Fruit fly (Drosophila melanogaster) whole organism, embryonic: ENCODE data around the gene CIA30.
A peak's percentile ranks its signal among the peaks of the same experiment; 100 is the strongest.

ENCODE experiments used
- Awh ChIP-seq: fragments of 200-800 bp; sonication (Bioruptor generic); IDR thresholded peaks from 2 replicates; pipeline ENCODE4, ENCODE4 v1.3.6; 2022; ENCODE audit warnings: missing biosample characterization, missing genetic modification characterization
- CG10321 ChIP-seq: fragments of 200-800 bp; sonication (Bioruptor generic); IDR thresholded peaks from 2 replicates; pipeline ENCODE4 v1.3.6; 2022; ENCODE audit warnings: missing biosample characterization, missing genetic modification characterization
- CG10366 ChIP-seq: fragments of 200-800 bp; sonication (Bioruptor generic); IDR thresholded peaks from 2 replicates; pipeline ENCODE4 v1.3.6; 2022; ENCODE audit warnings: missing biosample characterization, missing genetic modification characterization
- CG11398 ChIP-seq: fragments of 200-800 bp; sonication (Bioruptor generic); optimal IDR thresholded peaks from 2 replicates; lab custom pipeline; 2016; ENCODE audit warnings: missing biosample characterization, missing genetic modification characterization
- CG11695 ChIP-seq: fragments of 200-800 bp; sonication (Bioruptor generic); IDR thresholded peaks from 3 replicates; pipeline ENCODE4 v1.3.6; 2022; ENCODE audit warnings: missing biosample characterization, missing genetic modification characterization
- CG13424 ChIP-seq: fragments of 200-800 bp; sonication (Bioruptor generic); optimal IDR thresholded peaks from 2 replicates; lab custom pipeline; 2019; ENCODE audit warnings: missing biosample characterization, mild to moderate bottlenecking, missing genetic modification characterization, moderate library complexity
- CG14014 ChIP-seq: fragments of 200-800 bp; sonication (Bioruptor generic); IDR thresholded peaks from 2 replicates; pipeline ENCODE4 v1.3.6; 2022; ENCODE audit warnings: missing biosample characterization, missing genetic modification characterization
- CG2678 ChIP-seq: fragments of 200-800 bp; sonication (Bioruptor generic); optimal IDR thresholded peaks from 3 replicates; lab custom pipeline; 2019; ENCODE audit warnings: missing biosample characterization, mild to moderate bottlenecking, missing genetic modification characterization, moderate library complexity
- CG32532 ChIP-seq: fragments of 200-800 bp; sonication (Bioruptor generic); IDR thresholded peaks from 2 replicates; pipeline ENCODE4 v1.3.6; 2022; ENCODE audit warnings: missing biosample characterization, missing genetic modification characterization
- CG5245 ChIP-seq: fragments of 200-800 bp; sonication (Bioruptor generic); optimal IDR thresholded peaks from 3 replicates; lab custom pipeline; 2016; ENCODE audit warnings: missing biosample characterization, missing genetic modification characterization
- CG6854 ChIP-seq: fragments of 200-800 bp; sonication (Bioruptor generic); optimal IDR thresholded peaks from 3 replicates; lab custom pipeline; 2017; ENCODE audit warnings: missing biosample characterization, mild to moderate bottlenecking, missing genetic modification characterization
- CG7372 ChIP-seq: fragments of 200-800 bp; sonication (Bioruptor generic); IDR thresholded peaks from 2 replicates; pipeline ENCODE4 v1.3.6; 2022; ENCODE audit warnings: missing biosample characterization, missing genetic modification characterization
- CG8089 ChIP-seq: fragments of 200-800 bp; sonication (Bioruptor generic); optimal IDR thresholded peaks from 3 replicates; lab custom pipeline; 2016; ENCODE audit warnings: missing biosample characterization, missing genetic modification characterization
- CG8281 ChIP-seq: fragments of 200-800 bp; sonication (Bioruptor generic); optimal IDR thresholded peaks from 2 replicates; lab custom pipeline; 2018; ENCODE audit warnings: missing biosample characterization, mild to moderate bottlenecking, missing genetic modification characterization, moderate library complexity
- CG8290 ChIP-seq, 3 experiments: fragments of 200-800 bp; sonication (Bioruptor generic); optimal IDR thresholded peaks; 2 replicates each; lab custom pipeline; 2016 to 2019; ENCODE audit warnings: missing biosample characterization in 3 of 3, missing genetic modification characterization in 3 of 3, mild to moderate bottlenecking in 2 of 3, moderate library complexity in 1 of 3
- CG9932 ChIP-seq: fragments of 200-800 bp; sonication (Bioruptor generic); IDR thresholded peaks from 2 replicates; pipeline ENCODE4 v1.3.6; 2022; ENCODE audit warnings: missing biosample characterization, missing genetic modification characterization
- CHES-1-like ChIP-seq: fragments of 200-800 bp; sonication (Bioruptor generic); optimal IDR thresholded peaks from 2 replicates; lab custom pipeline; 2016; ENCODE audit warnings: missing biosample characterization, missing genetic modification characterization
- CTCF ChIP-seq: fragments of 200-800 bp; sonication (Bioruptor generic); optimal IDR thresholded peaks from 2 replicates; lab custom pipeline; 2017; ENCODE audit warnings: missing biosample characterization, mild to moderate bottlenecking, missing genetic modification characterization, moderate library complexity
- CkIIα-i1 ChIP-seq: fragments of 200-800 bp; sonication (Bioruptor generic); IDR thresholded peaks from 2 replicates; pipeline ENCODE4 v1.3.6; 2022; ENCODE audit warnings: missing biosample characterization, missing genetic modification characterization
- D ChIP-seq, 2 experiments: fragments of 200-800 bp in 1 of 2; fragments of >200 bp in 1 of 2; sonication (Bioruptor generic) in 1 of 2; optimal IDR thresholded peaks; 2 replicates in 1 of 2; 3 replicates in 1 of 2; lab custom pipeline; 2017; ENCODE audit warnings: mild to moderate bottlenecking in 1 of 2, missing biosample characterization in 1 of 2, missing genetic modification characterization in 1 of 2, missing genetic modification reagents in 1 of 2
- Dbx ChIP-seq: fragments of 200-800 bp; sonication (Bioruptor generic); IDR thresholded peaks from 3 replicates; pipeline ENCODE4 v1.3.6; 2022; ENCODE audit warnings: missing biosample characterization, missing genetic modification characterization
- Dll ChIP-seq: fragments of 200-800 bp; sonication (Bioruptor generic); IDR thresholded peaks from 4 replicates; pipeline ENCODE4 v1.3.6; 2022; ENCODE audit warnings: missing biosample characterization, missing genetic modification characterization; ENCODE audit not compliant: partially characterized antibody
- E2f2 ChIP-seq: fragments of 200-800 bp; sonication (Bioruptor generic); IDR thresholded peaks from 2 replicates; pipeline ENCODE4 v1.3.6; 2022; ENCODE audit warnings: missing biosample characterization, missing genetic modification characterization
- HmgZ ChIP-seq: fragments of 200-800 bp; sonication (Bioruptor generic); optimal IDR thresholded peaks from 2 replicates; lab custom pipeline; 2018; ENCODE audit warnings: missing biosample characterization, mild to moderate bottlenecking, missing genetic modification characterization
- Hmr ChIP-seq: fragments of 200-800 bp; sonication (Bioruptor generic); optimal IDR thresholded peaks from 3 replicates; lab custom pipeline; 2017; ENCODE audit warnings: mild to moderate bottlenecking, missing biosample characterization, missing genetic modification reagents, missing genetic modification characterization
- Hr51 ChIP-seq, 2 experiments: fragments of 200-800 bp; sonication (Bioruptor generic); optimal IDR thresholded peaks; 2 replicates in 1 of 2; 3 replicates in 1 of 2; lab custom pipeline; 2016 to 2018; ENCODE audit warnings: missing biosample characterization in 2 of 2, missing genetic modification characterization in 2 of 2, mild to moderate bottlenecking in 1 of 2, moderate library complexity in 1 of 2
- PHDP ChIP-seq: fragments of 200-800 bp; sonication (Bioruptor generic); optimal IDR thresholded peaks from 3 replicates; lab custom pipeline; 2018; ENCODE audit warnings: missing biosample characterization, mild to moderate bottlenecking, missing genetic modification characterization, moderate library complexity
- Tbp ChIP-seq: fragments of >200 bp; optimal IDR thresholded peaks from 2 replicates; lab custom pipeline; 2018; ENCODE audit warnings: missing biosample characterization, missing genetic modification characterization
- abd-A ChIP-seq: fragments of 200-800 bp; sonication (Bioruptor generic); optimal IDR thresholded peaks from 3 replicates; lab custom pipeline; 2019; ENCODE audit warnings: missing biosample characterization, mild to moderate bottlenecking, missing genetic modification characterization, moderate library complexity
- ap ChIP-seq: fragments of 200-800 bp; sonication (Bioruptor generic); IDR thresholded peaks from 2 replicates; pipeline ENCODE4 v1.3.6; 2022; ENCODE audit warnings: missing biosample characterization, missing genetic modification characterization
- bbx ChIP-seq: fragments of 200-800 bp; sonication (Bioruptor generic); IDR thresholded peaks from 2 replicates; pipeline ENCODE4 v1.3.6; 2022; ENCODE audit warnings: missing biosample characterization, missing genetic modification characterization; ENCODE audit not compliant: partially characterized antibody
- chm ChIP-seq: fragments of 200-800 bp; sonication (Bioruptor generic); IDR thresholded peaks from 2 replicates; pipeline ENCODE4 v1.3.6; 2022; ENCODE audit warnings: missing biosample characterization, missing genetic modification characterization
- crp ChIP-seq, 2 experiments: fragments of 200-800 bp; sonication (Bioruptor generic); optimal IDR thresholded peaks; 2 replicates in 1 of 2; 3 replicates in 1 of 2; lab custom pipeline; 2017; ENCODE audit warnings: missing biosample characterization in 2 of 2, missing genetic modification characterization in 2 of 2, mild to moderate bottlenecking in 1 of 2, moderate library complexity in 1 of 2
- da ChIP-seq: fragments of 200-800 bp; sonication (Bioruptor generic); optimal IDR thresholded peaks from 2 replicates; lab custom pipeline; 2016; ENCODE audit warnings: missing biosample characterization, missing genetic modification characterization
- dpn ChIP-seq, 2 experiments: fragments of 200-800 bp; sonication (Bioruptor generic); optimal IDR thresholded peaks; 3 replicates each; lab custom pipeline; 2016; ENCODE audit warnings: missing biosample characterization in 2 of 2, missing genetic modification characterization in 2 of 2
- ewg ChIP-seq: fragments of 200-800 bp; sonication (Bioruptor generic); optimal IDR thresholded peaks from 3 replicates; lab custom pipeline; 2017; ENCODE audit warnings: mild to moderate bottlenecking, missing biosample characterization, missing genetic modification reagents, missing genetic modification characterization
- fru ChIP-seq: fragments of >200 bp; optimal IDR thresholded peaks from 2 replicates; lab custom pipeline; 2017
- ftz-f1 ChIP-seq: fragments of 200-800 bp; sonication (Bioruptor generic); optimal IDR thresholded peaks from 2 replicates; lab custom pipeline; 2016; ENCODE audit warnings: missing biosample characterization, missing genetic modification characterization
- gcm ChIP-seq: fragments of 200-800 bp; sonication (Bioruptor generic); optimal IDR thresholded peaks from 2 replicates; lab custom pipeline; 2019; ENCODE audit warnings: missing biosample characterization, mild to moderate bottlenecking, missing genetic modification characterization, moderate library complexity
- gem ChIP-seq: fragments of 200-800 bp; sonication (Bioruptor generic); optimal IDR thresholded peaks from 2 replicates; lab custom pipeline; 2019; ENCODE audit warnings: missing biosample characterization, mild to moderate bottlenecking, missing genetic modification characterization, moderate library complexity
- mld ChIP-seq: fragments of 200-800 bp; sonication (Bioruptor generic); IDR thresholded peaks from 3 replicates; pipeline ENCODE4 v1.3.6; 2022; ENCODE audit warnings: missing biosample characterization, missing genetic modification characterization; ENCODE audit not compliant: partially characterized antibody
- nom ChIP-seq: fragments of 200-800 bp; sonication (Bioruptor generic); optimal IDR thresholded peaks from 2 replicates; lab custom pipeline; 2017; ENCODE audit warnings: missing biosample characterization, missing genetic modification characterization, mild to moderate bottlenecking, moderate library complexity, missing genetic modification reagents
- pan ChIP-seq, 4 experiments: fragments of >200 bp in 3 of 4; fragments of 200-800 bp in 1 of 4; sonication (Bioruptor generic) in 1 of 4; optimal IDR thresholded peaks in 3 of 4; IDR thresholded peaks in 1 of 4; 2 replicates each; pipeline versions ENCODE4 v1.3.6 to Lab custom; 2017 to 2022; ENCODE audit warnings: missing biosample characterization in 2 of 4, missing genetic modification characterization in 2 of 4, mixed read lengths in 1 of 4
- pho ChIP-seq: fragments of 200-800 bp; sonication (Bioruptor generic); optimal IDR thresholded peaks from 2 replicates; lab custom pipeline; 2016; ENCODE audit warnings: missing biosample characterization, missing genetic modification characterization
- sisA ChIP-seq: fragments of 200-800 bp; sonication (Bioruptor generic); IDR thresholded peaks from 2 replicates; pipeline ENCODE4 v1.3.6; 2022; ENCODE audit warnings: missing biosample characterization, missing genetic modification characterization
- unpg ChIP-seq: fragments of 200-800 bp; sonication (Bioruptor generic); optimal IDR thresholded peaks from 3 replicates; lab custom pipeline; 2018; ENCODE audit warnings: missing biosample characterization, mild to moderate bottlenecking, missing genetic modification characterization, moderate library complexity
- z ChIP-seq: fragments of 200-800 bp; sonication (Bioruptor generic); IDR thresholded peaks from 3 replicates; pipeline ENCODE4 v1.3.6; 2022; ENCODE audit warnings: missing biosample characterization, missing genetic modification characterization
- zf30C ChIP-seq: fragments of 200-800 bp; sonication (Bioruptor generic); optimal IDR thresholded peaks from 3 replicates; lab custom pipeline; 2018; ENCODE audit warnings: missing biosample characterization, mild to moderate bottlenecking, missing genetic modification characterization

CIA30 gene

dm6 chr3R:29774360-29775193 is 37.8 kb downstream of the CIA30 start (continued):
- TF ChIP-seq zf30C (no peak), D (optimal IDR thresholded peaks at IDR 0.05; lab: Kevin White, UChicago) (peak; percentile 87), D (GFP tag; optimal IDR thresholded peaks at IDR 0.05; lab: Kevin White, UChicago) (no peak), fru (lab: Kevin White, UChicago) (no peak), CG10366 (GFP tag; lab: Robert Waterston, UW) (no peak), ewg (GFP tag; lab: Kevin White, UChicago) (no peak), CG13424 (tag; lab: Kevin White, UChicago) (no peak), CTCF (GFP tag; lab: Kevin White, UChicago) (no peak), PHDP (peak; percentile 4), Hr51 (GFP tag; optimal IDR thresholded peaks at IDR 0.05; lab: Kevin White, UChicago) (no peak), nom (GFP tag; lab: Kevin White, UChicago) (peak; percentile 23), pan (optimal IDR thresholded peaks at IDR 0.05; lab: Kevin White, UChicago) (no peak), pan (GFP tag; optimal IDR thresholded peaks at IDR 0.05 in 1 of 2, IDR thresholded peaks at IDR 0.05 in 1 of 2) (peak in 1 of 2 experiments; percentile 34), crp (GFP tag; optimal IDR thresholded peaks at IDR 0.05; lab: Kevin White, UChicago) (no peak), abd-A (tag; lab: Kevin White, UChicago) (peak; percentile 76), Dll (GFP tag; lab: Robert Waterston, UW) (peak; percentile 62; the same call in 3 of the 4 replicates), CG8290 (GFP tag; optimal IDR thresholded peaks at IDR 0.05; lab: Kevin White, UChicago) (no peak), CG8290 (tag; optimal IDR thresholded peaks at IDR 0.05; lab: Kevin White, UChicago) (peak in 1 of 2 experiments; percentile 21), Awh (GFP tag; lab: Robert Waterston, UW) (no peak), ap (GFP tag; lab: Robert Waterston, UW) (no peak), pho (no peak), gcm (GFP tag; lab: Kevin White, UChicago) (no peak), E2f2 (GFP tag; lab: Robert Waterston, UW) (0 out of 2 replicates have a peak, but pooled peaks have one; percentile 17), CG10321 (GFP tag; lab: Robert Waterston, UW) (no peak), CG5245 (no peak), CG9932 (GFP tag; lab: Robert Waterston, UW) (no peak), CG2678 (no peak), unpg (GFP tag; lab: Kevin White, UChicago) (peak; percentile 30), z (GFP tag; lab: Robert Waterston, UW) (peak; percentile 98), CG6854 (GFP tag; lab: Kevin White, UChicago) (peak; percentile 53), bbx (GFP tag; lab: Robert Waterston, UW) (peak; percentile 71), ftz-f1 (GFP tag; lab: Kevin White, UChicago) (no peak), chm (peak; percentile 65), Hmr (GFP tag; lab: Kevin White, UChicago) (no peak), CkIIα-i1 (GFP tag; lab: Robert Waterston, UW) (no peak), Dbx (peak; percentile 13; the same call in 1 of the 3 replicates), HmgZ (tag; lab: Kevin White, UChicago) (no peak), CHES-1-like (GFP tag; lab: Kevin White, UChicago) (no peak), dpn (GFP tag; optimal IDR thresholded peaks at IDR 0.05; lab: Kevin White, UChicago) (no peak), sisA (GFP tag; lab: Robert Waterston, UW) (no peak), Tbp (GFP tag; lab: Kevin White, UChicago) (peak; percentile 83), CG32532 (GFP tag; lab: Robert Waterston, UW) (peak; percentile 53; the same call in 1 of the 2 replicates), mld (peak; percentile 30; the same call in 1 of the 3 replicates), CG14014 (GFP tag; lab: Robert Waterston, UW) (peak; percentile 29; the same call in 1 of the 2 replicates), gem (tag; lab: Kevin White, UChicago) (no peak), da (no peak), CG11398 (GFP tag; lab: Kevin White, UChicago) (no peak), CG11695 (GFP tag; lab: Robert Waterston, UW) (no peak), CG7372 (GFP tag; lab: Robert Waterston, UW) (no peak), CG8089 (GFP tag; lab: Kevin White, UChicago) (no peak), CG8281 (no peak)
